Fruit fly (Drosophila melanogaster): ENCODE measurements around the gene CG5555.

The CG5555 gene

DNA sequence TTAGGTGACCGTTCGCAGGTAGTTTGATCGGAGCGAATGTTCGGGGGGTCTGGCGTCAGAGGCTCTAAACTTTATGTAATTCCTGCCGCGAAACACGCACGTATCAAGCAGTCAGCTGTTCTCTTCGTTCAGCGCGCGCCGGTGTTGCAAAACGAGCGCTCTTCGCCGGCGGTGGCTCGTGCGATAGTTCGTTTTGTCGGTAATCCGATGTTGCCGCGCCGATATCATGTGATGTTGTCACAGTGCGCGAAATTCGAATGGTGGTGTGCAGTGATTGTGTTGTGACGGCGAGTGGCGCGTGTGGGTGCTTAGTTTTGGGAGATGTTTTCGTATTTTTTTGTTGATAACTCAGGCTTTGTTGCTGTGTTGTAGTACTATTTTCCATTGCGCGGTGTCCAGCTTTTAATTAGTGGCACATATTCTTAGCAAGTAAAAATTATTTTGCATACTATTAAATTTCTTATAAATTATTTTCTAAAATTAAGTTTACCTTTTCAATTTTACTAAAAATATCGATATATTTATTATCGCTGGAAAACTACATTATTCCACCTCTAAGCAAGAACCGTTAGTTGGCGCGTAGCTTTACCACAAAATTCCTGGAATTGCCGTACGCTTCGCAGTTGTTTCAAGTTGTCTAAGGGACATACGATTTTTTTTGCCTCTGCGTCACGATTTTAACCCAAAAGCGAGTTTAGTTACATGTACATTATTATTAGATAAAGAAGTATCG is 23.5 kb downstream of the CG5555 start, which contains the start of gene nanos (continued):
- TF ChIP-seq Fer2 (tag; optimal IDR thresholded peaks at IDR 0.05), result no peak
- peak; percentile 7 for TF ChIP-seq Atf3 (GFP tag; optimal IDR thresholded peaks at IDR 0.05)
- no peak; the same call in 2 of the 3 replicates for TF ChIP-seq H15 (GFP tag; IDR thresholded peaks at IDR 0.05)
- 0 out of 2 replicates have a peak, but pooled peaks have one; percentile 53 for TF ChIP-seq rib (GFP tag; IDR thresholded peaks at IDR 0.05)
- TF ChIP-seq gem (tag; optimal IDR thresholded peaks at IDR 0.05), result peak; percentile 40
- TF ChIP-seq NfI (GFP tag; optimal IDR thresholded peaks at IDR 0.05), result peak; percentile 70
- TF ChIP-seq Doc3 (GFP tag; IDR thresholded peaks at IDR 0.05; ENCODE audit: partially characterized antibody), result peak; percentile 95
- peak; percentile 68 for TF ChIP-seq CoRest (tag; optimal IDR thresholded peaks at IDR 0.05)
- TF ChIP-seq CG1792 (GFP tag; optimal IDR thresholded peaks at IDR 0.05), result peak; percentile 11
- peak; percentile 98 for TF ChIP-seq CG10267 (tag; optimal IDR thresholded peaks at IDR 0.05)
- no peak for TF ChIP-seq crc (GFP tag; optimal IDR thresholded peaks at IDR 0.05)
- peak; percentile 13 for TF ChIP-seq lbe (GFP tag; optimal IDR thresholded peaks at IDR 0.05)
- TF ChIP-seq HLH3B (GFP tag; IDR thresholded peaks at IDR 0.05), result peak; percentile 49; the same call in 1 of the 2 replicates
- no peak for TF ChIP-seq Elba2 (GFP tag; optimal IDR thresholded peaks at IDR 0.05)
- peak; percentile 47 for TF ChIP-seq az2 (GFP tag; optimal IDR thresholded peaks at IDR 0.05)
- TF ChIP-seq MESR4 (GFP tag; optimal IDR thresholded peaks at IDR 0.05), result peak; percentile 78
- TF ChIP-seq Dbx (GFP tag; IDR thresholded peaks at IDR 0.05), result peak; percentile 90
- TF ChIP-seq cg (GFP tag; optimal IDR thresholded peaks at IDR 0.05), result no peak
- TF ChIP-seq CG13287 (GFP tag; IDR thresholded peaks at IDR 0.05; ENCODE audit: partially characterized antibody), result peak; percentile 99
- peak; percentile 100 for TF ChIP-seq amos (GFP tag; IDR thresholded peaks at IDR 0.05; ENCODE audit: partially characterized antibody)
- TF ChIP-seq Dip2 (GFP tag; IDR thresholded peaks at IDR 0.05), result no peak
- TF ChIP-seq inv (GFP tag; IDR thresholded peaks at IDR 0.05; ENCODE audit: partially characterized antibody), result peak; percentile 99
- no peak for TF ChIP-seq prd (optimal IDR thresholded peaks at IDR 0.05)
- TF ChIP-seq prd (GFP tag; IDR thresholded peaks at IDR 0.05), result peak; percentile 64
- peak; percentile 59 for TF ChIP-seq Adf1 (GFP tag; IDR thresholded peaks at IDR 0.05)
- peak; percentile 29; the same call in 1 of the 2 replicates for TF ChIP-seq Drgx (GFP tag; IDR thresholded peaks at IDR 0.05)
- TF ChIP-seq kah (GFP tag; optimal IDR thresholded peaks at IDR 0.05), result no peak
- TF ChIP-seq zfh2 (GFP tag; optimal IDR thresholded peaks at IDR 0.05), result peak; percentile 83
- TF ChIP-seq bowl (GFP tag; IDR thresholded peaks at IDR 0.05), result no peak
- no peak for TF ChIP-seq Tbp (GFP tag; optimal IDR thresholded peaks at IDR 0.05)
- peak; percentile 99 for TF ChIP-seq CG42726 (GFP tag; IDR thresholded peaks at IDR 0.05; ENCODE audit: partially characterized antibody)
- no peak for TF ChIP-seq Oaz (GFP tag; IDR thresholded peaks at IDR 0.05)
- TF ChIP-seq Nf-YA (GFP tag; IDR thresholded peaks at IDR 0.05), result no peak
- TF ChIP-seq CG14860 (GFP tag; IDR thresholded peaks at IDR 0.05; ENCODE audit: partially characterized antibody), result peak; percentile 97
- TF ChIP-seq Ada2b (GFP tag; IDR thresholded peaks at IDR 0.05), result peak; percentile 44; the same call in 1 of the 2 replicates
- TF ChIP-seq Mrtf (GFP tag; IDR thresholded peaks at IDR 0.05), result peak; percentile 50; the same call in 2 of the 3 replicates
- TF ChIP-seq GATAe (GFP tag; conservative IDR thresholded peaks at IDR 0.05), result no peak
- TF ChIP-seq Usf (GFP tag; optimal IDR thresholded peaks at IDR 0.05), result peak; percentile 70
- no peak for TF ChIP-seq CG31388 (GFP tag; optimal IDR thresholded peaks at IDR 0.05)
- peak; percentile 26 for TF ChIP-seq CG18262 (tag; optimal IDR thresholded peaks at IDR 0.05)
- no peak for TF ChIP-seq Asciz (GFP tag; optimal IDR thresholded peaks at IDR 0.05)
- peak; percentile 63 for TF ChIP-seq phol (tag; optimal IDR thresholded peaks at IDR 0.05)
- no peak for TF ChIP-seq salm (tag; optimal IDR thresholded peaks at IDR 0.05)
- peak; percentile 60 for TF ChIP-seq CG2712 (tag; optimal IDR thresholded peaks at IDR 0.05)
- no peak for TF ChIP-seq Lpt (GFP tag; optimal IDR thresholded peaks at IDR 0.05)
- no peak for TF ChIP-seq CG2875 (GFP tag; optimal IDR thresholded peaks at IDR 0.05)
- peak; percentile 29 for TF ChIP-seq CG4282 (GFP tag; optimal IDR thresholded peaks at IDR 0.05)
- 0 out of 2 replicates have a peak, but pooled peaks have one; percentile 27 for TF ChIP-seq wdn (GFP tag; IDR thresholded peaks at IDR 0.05)
- peak; percentile 99 for TF ChIP-seq CG6791 (GFP tag; IDR thresholded peaks at IDR 0.05; ENCODE audit: partially characterized antibody)
